Fruit fly (Drosophila melanogaster) whole organism, embryonic: ENCODE results near the gene Ubqn.

Experiments
- Adf1 ChIP-seq: fragments of 200-800 bp; sonication (Bioruptor generic); IDR thresholded peaks from 2 replicates; pipeline ENCODE4 v1.3.6; 2022; ENCODE audit warnings: missing biosample characterization, missing genetic modification characterization
- CG10267 ChIP-seq: fragments of 200-800 bp; sonication (Bioruptor generic); optimal IDR thresholded peaks from 2 replicates; lab custom pipeline; 2018; ENCODE audit warnings: missing biosample characterization, mild to moderate bottlenecking, missing genetic modification characterization, moderate library complexity
- CG10543 ChIP-seq: fragments of 200-800 bp; sonication (Bioruptor generic); optimal IDR thresholded peaks from 3 replicates; lab custom pipeline; 2017; ENCODE audit warnings: missing biosample characterization, mild to moderate bottlenecking, missing genetic modification characterization, moderate library complexity
- CG10979 ChIP-seq: fragments of 200-800 bp; sonication (Bioruptor generic); optimal IDR thresholded peaks from 2 replicates; lab custom pipeline; 2018; ENCODE audit warnings: missing biosample characterization, mild to moderate bottlenecking, missing genetic modification characterization, moderate library complexity
- CG11723 ChIP-seq: fragments of 200-800 bp; sonication (Bioruptor generic); optimal IDR thresholded peaks from 2 replicates; lab custom pipeline; 2017; ENCODE audit warnings: missing biosample characterization, mild to moderate bottlenecking, missing genetic modification characterization
- CG12104 ChIP-seq: fragments of 200-800 bp; sonication (Bioruptor generic); optimal IDR thresholded peaks from 3 replicates; lab custom pipeline; 2016; ENCODE audit warnings: missing biosample characterization, missing genetic modification characterization
- CG12219 ChIP-seq: fragments of 200-800 bp; sonication (Bioruptor generic); optimal IDR thresholded peaks from 3 replicates; lab custom pipeline; 2018; ENCODE audit warnings: missing biosample characterization, mild to moderate bottlenecking, missing genetic modification characterization
- CG12659 ChIP-seq: fragments of 200-800 bp; sonication (Bioruptor generic); optimal IDR thresholded peaks from 3 replicates; lab custom pipeline; 2017; ENCODE audit warnings: mild to moderate bottlenecking, missing biosample characterization, missing genetic modification reagents, missing genetic modification characterization
- CG14441 ChIP-seq: fragments of 200-800 bp; sonication (Bioruptor generic); IDR thresholded peaks from 2 replicates; pipeline ENCODE4 v1.3.6; 2022; ENCODE audit warnings: missing biosample characterization, missing genetic modification characterization
- CG15073 ChIP-seq: fragments of 200-800 bp; sonication (Bioruptor generic); optimal IDR thresholded peaks from 2 replicates; lab custom pipeline; 2016; ENCODE audit warnings: missing biosample characterization, missing genetic modification characterization
- CG18262 ChIP-seq: fragments of 200-800 bp; optimal IDR thresholded peaks from 3 replicates; lab custom pipeline; 2019; ENCODE audit warnings: missing biosample characterization, mild to moderate bottlenecking, missing genetic modification characterization, moderate library complexity
- CG2116 ChIP-seq: fragments of 200-800 bp; sonication (Bioruptor generic); optimal IDR thresholded peaks from 3 replicates; lab custom pipeline; 2018; ENCODE audit warnings: missing biosample characterization, mild to moderate bottlenecking, missing genetic modification characterization
- CG2889 ChIP-seq: fragments of 200-800 bp; sonication (Bioruptor generic); IDR thresholded peaks from 3 replicates; pipeline ENCODE4 v1.3.6; 2022; ENCODE audit warnings: missing biosample characterization, missing genetic modification characterization
- CG33557 ChIP-seq: fragments of 200-800 bp; sonication (Bioruptor generic); optimal IDR thresholded peaks from 2 replicates; lab custom pipeline; 2019; ENCODE audit warnings: missing biosample characterization, mild to moderate bottlenecking, missing genetic modification characterization, moderate library complexity
- CG42726 ChIP-seq: fragments of 200-800 bp; sonication (Bioruptor generic); IDR thresholded peaks from 2 replicates; pipeline ENCODE4 v1.3.6; 2022; ENCODE audit warnings: missing biosample characterization, missing genetic modification characterization; ENCODE audit not compliant: partially characterized antibody
- CG6683 ChIP-seq: fragments of 200-800 bp; sonication (Bioruptor generic); optimal IDR thresholded peaks from 2 replicates; lab custom pipeline; 2017; ENCODE audit warnings: missing biosample characterization, mild to moderate bottlenecking, missing genetic modification characterization, missing genetic modification reagents
- CG7745 ChIP-seq: fragments of 200-800 bp; sonication (Bioruptor generic); optimal IDR thresholded peaks from 2 replicates; lab custom pipeline; 2018; ENCODE audit warnings: missing biosample characterization, mild to moderate bottlenecking, missing genetic modification characterization, moderate library complexity
- CkIIα-i1 ChIP-seq: fragments of 200-800 bp; sonication (Bioruptor generic); IDR thresholded peaks from 2 replicates; pipeline ENCODE4 v1.3.6; 2022; ENCODE audit warnings: missing biosample characterization, missing genetic modification characterization
- Dad ChIP-seq: fragments of 200-800 bp; sonication (Bioruptor generic); optimal IDR thresholded peaks from 3 replicates; lab custom pipeline; 2016; ENCODE audit warnings: missing biosample characterization, missing genetic modification characterization
- Doc2 ChIP-seq: fragments of 200-800 bp; sonication (Bioruptor generic); IDR thresholded peaks from 2 replicates; pipeline ENCODE4 v1.3.6; 2022; ENCODE audit warnings: missing biosample characterization, missing genetic modification characterization
- HLH54F ChIP-seq: fragments of 200-800 bp; sonication (Bioruptor generic); optimal IDR thresholded peaks from 3 replicates; lab custom pipeline; 2016; ENCODE audit warnings: missing biosample characterization, missing genetic modification characterization
- MBD-R2 ChIP-seq: fragments of 200-800 bp; sonication (Bioruptor generic); IDR thresholded peaks from 2 replicates; pipeline ENCODE4 v1.3.6; 2022; ENCODE audit warnings: missing biosample characterization, missing genetic modification characterization
- Mad ChIP-seq: fragments of 200-800 bp; sonication (Bioruptor generic); optimal IDR thresholded peaks from 2 replicates; lab custom pipeline; 2016; ENCODE audit warnings: missing biosample characterization, missing genetic modification characterization
- Med ChIP-seq: fragments of 200-800 bp; sonication (Bioruptor generic); peaks from one replicate; lab custom pipeline; 2016; ENCODE audit warnings: missing biosample characterization, missing genetic modification characterization, mild to moderate bottlenecking, inconsistent platforms, moderate library complexity
- Mrtf ChIP-seq: fragments of 200-800 bp; sonication (Bioruptor generic); IDR thresholded peaks from 3 replicates; pipeline ENCODE4 v1.3.6; 2022; ENCODE audit warnings: missing biosample characterization, missing genetic modification characterization
- Scr ChIP-seq: fragments of 200-800 bp; sonication (Bioruptor generic); IDR thresholded peaks from 2 replicates; pipeline ENCODE4 v1.3.6; 2022; ENCODE audit warnings: missing biosample characterization, missing genetic modification characterization; ENCODE audit not compliant: partially characterized antibody
- Sox100B ChIP-seq: fragments of 200-800 bp; sonication (Bioruptor generic); optimal IDR thresholded peaks from 3 replicates; lab custom pipeline; 2018; ENCODE audit warnings: missing biosample characterization, mild to moderate bottlenecking, missing genetic modification characterization
- ara ChIP-seq: fragments of 200-800 bp; sonication (Bioruptor generic); IDR thresholded peaks from 2 replicates; pipeline ENCODE4 v1.3.6; 2022; ENCODE audit warnings: missing biosample characterization, missing genetic modification characterization
- bigmax ChIP-seq: fragments of 200-800 bp; sonication (Bioruptor generic); optimal IDR thresholded peaks from 2 replicates; lab custom pipeline; 2018; ENCODE audit warnings: missing biosample characterization, mild to moderate bottlenecking, missing genetic modification characterization
- cato ChIP-seq: fragments of 200-800 bp; sonication (Bioruptor generic); optimal IDR thresholded peaks from 2 replicates; lab custom pipeline; 2016; ENCODE audit warnings: missing biosample characterization, missing genetic modification characterization, borderline replicate concordance
- chm ChIP-seq: fragments of 200-800 bp; sonication (Bioruptor generic); IDR thresholded peaks from 2 replicates; pipeline ENCODE4 v1.3.6; 2022; ENCODE audit warnings: missing biosample characterization, missing genetic modification characterization
- dmrt11E ChIP-seq: fragments of 200-800 bp; sonication (Bioruptor generic); optimal IDR thresholded peaks from 3 replicates; lab custom pipeline; 2018; ENCODE audit warnings: missing biosample characterization, mild to moderate bottlenecking, missing genetic modification characterization, moderate library complexity
- dpn ChIP-seq, 2 experiments: fragments of 200-800 bp; sonication (Bioruptor generic); optimal IDR thresholded peaks; 3 replicates each; lab custom pipeline; 2016; ENCODE audit warnings: missing biosample characterization in 2 of 2, missing genetic modification characterization in 2 of 2
- emc ChIP-seq: fragments of 200-800 bp; sonication (Bioruptor generic); optimal IDR thresholded peaks from 2 replicates; lab custom pipeline; 2016; ENCODE audit warnings: missing biosample characterization, missing genetic modification characterization
- eyg ChIP-seq: fragments of 200-800 bp; sonication (Bioruptor generic); optimal IDR thresholded peaks from 3 replicates; lab custom pipeline; 2016; ENCODE audit warnings: missing biosample characterization, missing genetic modification characterization
- fru ChIP-seq: fragments of >200 bp; optimal IDR thresholded peaks from 2 replicates; lab custom pipeline; 2017
- gem ChIP-seq: fragments of 200-800 bp; sonication (Bioruptor generic); optimal IDR thresholded peaks from 2 replicates; lab custom pipeline; 2019; ENCODE audit warnings: missing biosample characterization, mild to moderate bottlenecking, missing genetic modification characterization, moderate library complexity
- gsb ChIP-seq: fragments of 200-800 bp; sonication (Bioruptor generic); IDR thresholded peaks from 2 replicates; pipeline ENCODE4 v1.3.6; 2022; ENCODE audit warnings: missing biosample characterization, missing genetic modification characterization
- hb ChIP-seq: fragments of 200-800 bp; sonication (Bioruptor generic); IDR thresholded peaks from 3 replicates; pipeline ENCODE4 v1.3.6; 2022; ENCODE audit warnings: missing biosample characterization, missing genetic modification characterization; ENCODE audit not compliant: partially characterized antibody
- hkb ChIP-seq, 2 experiments: fragments of 200-800 bp in 1 of 2; fragments of >200 bp in 1 of 2; sonication (Bioruptor generic) in 1 of 2; IDR thresholded peaks in 1 of 2; optimal IDR thresholded peaks in 1 of 2; 2 replicates each; pipeline versions ENCODE4 v1.3.6 to Lab custom; 2017 to 2022; ENCODE audit warnings: missing biosample characterization in 1 of 2, missing genetic modification characterization in 1 of 2
- inv ChIP-seq: fragments of 200-800 bp; sonication (Bioruptor generic); IDR thresholded peaks from 2 replicates; pipeline ENCODE4 v1.3.6; 2022; ENCODE audit warnings: missing biosample characterization, missing genetic modification characterization; ENCODE audit not compliant: partially characterized antibody
- jing ChIP-seq: fragments of 200-800 bp; sonication (Bioruptor generic); optimal IDR thresholded peaks from 2 replicates; lab custom pipeline; 2018; ENCODE audit warnings: missing biosample characterization, mild to moderate bottlenecking, missing genetic modification characterization
- lola ChIP-seq, 3 experiments: fragments of >200 bp in 2 of 3; fragments of 200-800 bp in 1 of 3; sonication (Bioruptor generic) in 1 of 3; optimal IDR thresholded peaks; 2 replicates each; lab custom pipeline; 2017 to 2019; ENCODE audit warnings: missing biosample characterization in 3 of 3, missing genetic modification characterization in 3 of 3, mild to moderate bottlenecking in 1 of 3, moderate library complexity in 1 of 3
- mld ChIP-seq: fragments of 200-800 bp; sonication (Bioruptor generic); IDR thresholded peaks from 3 replicates; pipeline ENCODE4 v1.3.6; 2022; ENCODE audit warnings: missing biosample characterization, missing genetic modification characterization; ENCODE audit not compliant: partially characterized antibody
- pnt ChIP-seq: fragments of 200-800 bp; sonication (Bioruptor generic); optimal IDR thresholded peaks from 3 replicates; lab custom pipeline; 2016; ENCODE audit warnings: missing biosample characterization, missing genetic modification characterization
- repo ChIP-seq: fragments of 200-800 bp; sonication (Bioruptor generic); optimal IDR thresholded peaks from 2 replicates; lab custom pipeline; 2016; ENCODE audit warnings: missing biosample characterization, missing genetic modification characterization
- sens ChIP-seq: fragments of 200-800 bp; sonication (Bioruptor generic); peaks from one replicate; lab custom pipeline; 2016; ENCODE audit warnings: missing biosample characterization, missing genetic modification characterization
- tin ChIP-seq: fragments of 200-800 bp; sonication (Bioruptor generic); optimal IDR thresholded peaks from 3 replicates; lab custom pipeline; 2016; ENCODE audit warnings: missing biosample characterization, missing genetic modification characterization
- twi ChIP-seq: fragments of 200-800 bp; optimal IDR thresholded peaks from 2 replicates; lab custom pipeline; 2019; ENCODE audit warnings: missing biosample characterization, mild to moderate bottlenecking, missing genetic modification characterization, moderate library complexity
- zf30C ChIP-seq: fragments of 200-800 bp; sonication (Bioruptor generic); optimal IDR thresholded peaks from 3 replicates; lab custom pipeline; 2018; ENCODE audit warnings: missing biosample characterization, mild to moderate bottlenecking, missing genetic modification characterization

Ubqn gene

DNA sequence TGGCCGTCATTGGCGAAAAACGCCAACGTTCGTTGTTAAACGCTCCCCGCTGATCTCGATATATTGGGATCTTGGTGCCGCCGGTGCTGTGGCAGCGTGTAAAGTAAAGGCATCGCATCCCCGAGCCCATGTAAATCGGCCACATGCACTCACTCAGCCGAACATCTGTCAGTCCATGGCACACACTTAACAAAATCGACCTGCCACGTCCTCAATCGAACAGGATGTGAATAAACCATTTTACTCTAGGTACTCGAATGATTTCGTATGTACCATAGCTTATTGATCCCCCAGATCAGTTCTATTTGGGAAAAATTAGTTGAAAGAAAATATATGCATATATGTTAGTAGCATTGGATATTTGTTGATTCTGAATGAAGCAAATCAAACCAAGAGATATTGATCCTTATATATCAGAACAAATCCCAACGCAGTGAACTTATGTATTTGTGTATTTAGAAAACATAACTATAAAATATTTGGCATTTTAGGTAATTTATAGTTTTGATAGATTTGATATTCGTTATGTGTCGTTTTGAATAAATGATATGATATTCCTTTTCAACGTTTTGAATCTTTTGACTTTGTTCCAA, 32.8 kb downstream of the Ubqn start (continued):
- TF ChIP-seq pnt (GFP tag; lab: Kevin White, UChicago) (no peak), CG7745 (tag; lab: Kevin White, UChicago) (no peak), CG42726 (GFP tag; lab: Robert Waterston, UW) (no peak), ara (GFP tag; lab: Robert Waterston, UW) (no peak), CG12659 (GFP tag; lab: Kevin White, UChicago) (no peak), MBD-R2 (GFP tag; lab: Robert Waterston, UW) (no peak), Mad (no peak), Dad (no peak), CG14441 (GFP tag; lab: Robert Waterston, UW) (no peak), Mrtf (GFP tag; lab: Robert Waterston, UW) (no peak), Adf1 (GFP tag; lab: Robert Waterston, UW) (no peak), bigmax (GFP tag; lab: Kevin White, UChicago) (no peak), CG2889 (no peak), fru (no peak), jing (GFP tag; lab: Kevin White, UChicago) (no peak), tin (GFP tag; lab: Kevin White, UChicago) (no peak), CG12219 (no peak), CG10543 (GFP tag; lab: Kevin White, UChicago) (no peak), lola (GFP tag; optimal IDR thresholded peaks at IDR 0.05; lab: Kevin White, UChicago) (peak in 1 of 3 experiments; percentile 44), CG10267 (tag; lab: Kevin White, UChicago) (peak; percentile 2), Sox100B (no peak), eyg (no peak), dpn (GFP tag; optimal IDR thresholded peaks at IDR 0.05; lab: Kevin White, UChicago) (no peak), chm (GFP tag; lab: Robert Waterston, UW) (no peak), HLH54F (GFP tag; lab: Kevin White, UChicago) (no peak), hb (no peak), Doc2 (GFP tag; lab: Robert Waterston, UW) (no peak), Scr (GFP tag; lab: Robert Waterston, UW) (no peak), CG33557 (peak; percentile 10), CG15073 (no peak), CkIIα-i1 (GFP tag; lab: Robert Waterston, UW) (no peak), inv (GFP tag; lab: Robert Waterston, UW) (no peak), cato (GFP tag; lab: Kevin White, UChicago) (no peak), gem (tag; lab: Kevin White, UChicago) (peak; percentile 27), CG18262 (tag; lab: Kevin White, UChicago) (peak; percentile 42), Med (GFP tag; lab: Kevin White, UChicago) (peak; percentile 31), hkb (optimal IDR thresholded peaks at IDR 0.05; lab: Kevin White, UChicago) (no peak), hkb (GFP tag; IDR thresholded peaks at IDR 0.05; lab: Robert Waterston, UW) (no peak), CG11723 (no peak), repo (no peak), zf30C (GFP tag; lab: Kevin White, UChicago) (peak; percentile 71), CG6683 (no peak), dmrt11E (tag; lab: Kevin White, UChicago) (peak; percentile 39), mld (GFP tag; lab: Robert Waterston, UW) (no peak), CG12104 (GFP tag; lab: Kevin White, UChicago) (no peak), emc (GFP tag; lab: Kevin White, UChicago) (no peak), twi (tag; lab: Kevin White, UChicago) (peak; percentile 92), gsb (GFP tag; lab: Robert Waterston, UW) (no peak), sens (GFP tag; lab: Kevin White, UChicago) (peak; percentile 81), CG10979 (tag; lab: Kevin White, UChicago) (peak; percentile 16), CG2116 (GFP tag; lab: Kevin White, UChicago) (no peak)
